Worm (Caenorhabditis elegans) whole organism, L4 larva: ENCODE results near the gene brp-1.

Experiments used
- Y5F2A.4 ChIP-seq: fragments of 200-800 bp; sonication (Bioruptor generic); optimal IDR thresholded peaks from 2 replicates; lab custom pipeline; 2018; ENCODE audit warnings: mild to moderate bottlenecking, missing genetic modification characterization, missing compliant biosample characterization
- ZK546.5 ChIP-seq, 2 experiments: sonication (generic microtip); optimal IDR thresholded peaks; 2 replicates each; lab custom pipeline; 2017; ENCODE audit warnings: missing biosample characterization in 2 of 2, missing genetic modification characterization in 2 of 2
- ceh-82 ChIP-seq: sonication (generic microtip); optimal IDR thresholded peaks from 2 replicates; lab custom pipeline; 2017; ENCODE audit warnings: missing biosample characterization, missing genetic modification characterization
- ces-1 ChIP-seq: fragments of 150-350 bp; sonication (generic microtip); optimal IDR thresholded peaks from 4 replicates; lab custom pipeline; 2014; ENCODE audit warnings: missing biosample characterization, missing genetic modification reagents, missing genetic modification characterization
- dve-1 ChIP-seq: sonication (generic microtip); optimal IDR thresholded peaks from 2 replicates; lab custom pipeline; 2017; ENCODE audit warnings: antibody characterized with exemption, mild to moderate bottlenecking, missing genetic modification characterization, missing compliant biosample characterization; ENCODE audit not compliant: insufficient read depth
- lin-29 ChIP-seq: fragments of 200-800 bp; sonication (Bioruptor generic); IDR thresholded peaks from 2 replicates; pipeline ENCODE4 v1.3.6; 2022; ENCODE audit warnings: missing genetic modification reagents, missing genetic modification characterization, missing compliant biosample characterization
- unc-130 ChIP-seq: sonication (generic microtip); optimal IDR thresholded peaks from 2 replicates; lab custom pipeline; 2016; ENCODE audit warnings: missing genetic modification reagents, missing genetic modification characterization, missing compliant biosample characterization

DNA sequence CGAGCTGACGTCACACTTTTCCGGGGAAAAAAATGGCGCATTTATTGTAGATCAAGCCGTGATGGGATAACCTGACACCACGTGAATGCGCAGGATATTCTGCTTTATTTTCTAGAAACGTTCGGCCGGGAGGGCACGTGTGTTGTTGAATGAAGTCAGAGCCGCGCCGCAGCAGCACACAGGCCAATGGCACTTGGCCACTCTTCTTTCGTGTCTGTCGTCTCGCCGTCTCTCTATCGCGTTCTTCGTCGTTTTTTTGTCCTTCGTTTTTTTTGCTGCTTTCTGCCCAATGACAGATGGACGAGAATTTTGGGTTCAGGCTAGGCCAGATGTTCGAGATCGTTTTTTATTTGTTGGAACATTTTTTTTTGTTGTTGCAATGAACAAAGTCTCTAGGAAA is 38.8 kb upstream of the brp-1 start:
- TF ChIP-seq lin-29 (GFP tag; lab: Robert Waterston, UW) (no peak), ces-1 (GFP tag; lab: Kevin White, UChicago) (no peak), ZK546.5 (tag; optimal IDR thresholded peaks at IDR 0.05; lab: Kevin White, UChicago) (no peak), unc-130 (no peak), dve-1 (tag; lab: Kevin White, UChicago) (peak; percentile 23), ceh-82 (no peak), Y5F2A.4 (no peak)
